Fruit fly (Drosophila melanogaster) whole organism, prepupa: ENCODE results near the gene CG7600.
A peak's percentile ranks its signal among the peaks of the same experiment; 100 is the strongest.

Source experiments
- Blimp-1 ChIP-seq: fragments of 200-800 bp; sonication (Bioruptor generic); optimal IDR thresholded peaks from 3 replicates; lab custom pipeline; 2017; ENCODE audit warnings: missing biosample characterization, missing genetic modification characterization, mild to moderate bottlenecking, moderate library complexity, missing genetic modification reagents
- CG11762 ChIP-seq: fragments of 200-800 bp; sonication (Bioruptor generic); optimal IDR thresholded peaks from 3 replicates; lab custom pipeline; 2016; ENCODE audit warnings: missing biosample characterization, missing genetic modification characterization; ENCODE audit not compliant: insufficient read depth
- CG11902 ChIP-seq: fragments of 200-800 bp; sonication (Bioruptor generic); optimal IDR thresholded peaks from 3 replicates; lab custom pipeline; 2016; ENCODE audit warnings: missing biosample characterization, missing genetic modification characterization
- CG15336 ChIP-seq: fragments of 200-800 bp; sonication (Bioruptor generic); IDR thresholded peaks from 2 replicates; pipeline ENCODE4 v1.3.6; 2022; ENCODE audit warnings: missing biosample characterization, missing genetic modification characterization
- CG1621 ChIP-seq: fragments of 200-800 bp; sonication (Bioruptor generic); optimal IDR thresholded peaks from 3 replicates; lab custom pipeline; 2018; ENCODE audit warnings: missing biosample characterization, mild to moderate bottlenecking, missing genetic modification characterization
- CG32006 ChIP-seq: fragments of 200-800 bp; sonication (Bioruptor generic); optimal IDR thresholded peaks from 3 replicates; lab custom pipeline; 2017; ENCODE audit warnings: missing biosample characterization, mild to moderate bottlenecking, missing genetic modification characterization
- CG6163 ChIP-seq: fragments of 200-800 bp; sonication (Bioruptor generic); IDR thresholded peaks from 3 replicates; pipeline ENCODE4 v1.3.6; 2022; ENCODE audit warnings: missing biosample characterization, missing genetic modification characterization
- CG6276 ChIP-seq: fragments of 200-800 bp; sonication (Bioruptor generic); optimal IDR thresholded peaks from 2 replicates; lab custom pipeline; 2017; ENCODE audit warnings: missing biosample characterization, mild to moderate bottlenecking, missing genetic modification characterization
- CG6792 ChIP-seq: fragments of 200-800 bp; sonication (Bioruptor generic); optimal IDR thresholded peaks from 3 replicates; lab custom pipeline; 2016; ENCODE audit warnings: missing biosample characterization, missing genetic modification characterization
- CG6808 ChIP-seq: fragments of 200-800 bp; sonication (Bioruptor generic); optimal IDR thresholded peaks from 3 replicates; lab custom pipeline; 2017; ENCODE audit warnings: missing biosample characterization, missing genetic modification characterization, mild to moderate bottlenecking, moderate library complexity, missing genetic modification reagents
- CG6854 ChIP-seq: fragments of 200-800 bp; sonication (Bioruptor generic); optimal IDR thresholded peaks from 2 replicates; lab custom pipeline; 2017; ENCODE audit warnings: missing biosample characterization, mild to moderate bottlenecking, missing genetic modification characterization
- CG7368 ChIP-seq: fragments of 200-800 bp; sonication (Bioruptor generic); optimal IDR thresholded peaks from 3 replicates; lab custom pipeline; 2016; ENCODE audit warnings: missing biosample characterization, missing genetic modification characterization
- CG8632 ChIP-seq: fragments of 200-800 bp; sonication (Bioruptor generic); optimal IDR thresholded peaks from 3 replicates; lab custom pipeline; 2016; ENCODE audit warnings: missing biosample characterization, missing genetic modification characterization
- CG9139 ChIP-seq: fragments of 200-800 bp; sonication (Bioruptor generic); optimal IDR thresholded peaks from 3 replicates; lab custom pipeline; 2017; ENCODE audit warnings: missing biosample characterization, mild to moderate bottlenecking, missing genetic modification characterization
- Eip75B ChIP-seq: fragments of 200-800 bp; sonication (Bioruptor generic); optimal IDR thresholded peaks from 3 replicates; lab custom pipeline; 2016; ENCODE audit warnings: missing biosample characterization, missing genetic modification characterization
- Eip78C ChIP-seq: fragments of 200-800 bp; sonication (Bioruptor generic); peaks from one replicate; lab custom pipeline; 2016; ENCODE audit warnings: missing biosample characterization, missing genetic modification characterization
- Eip93F ChIP-seq: fragments of 200-800 bp; sonication (Bioruptor generic); optimal IDR thresholded peaks from 2 replicates; lab custom pipeline; 2016; ENCODE audit warnings: missing biosample characterization, mild to moderate bottlenecking, missing genetic modification characterization
- Hr38 ChIP-seq: sonication (Bioruptor generic); optimal IDR thresholded peaks from 2 replicates; lab custom pipeline; 2016; ENCODE audit warnings: missing biosample characterization, missing genetic modification characterization
- Hr39 ChIP-seq: fragments of 200-800 bp; sonication (Bioruptor generic); optimal IDR thresholded peaks from 2 replicates; lab custom pipeline; 2016; ENCODE audit warnings: missing biosample characterization, missing genetic modification characterization
- OdsH ChIP-seq: fragments of 200-800 bp; sonication (Bioruptor generic); optimal IDR thresholded peaks from 3 replicates; lab custom pipeline; 2016; ENCODE audit warnings: missing biosample characterization, missing genetic modification characterization
- Sox102F ChIP-seq: fragments of 200-800 bp; sonication (Bioruptor generic); optimal IDR thresholded peaks from 2 replicates; lab custom pipeline; 2016; ENCODE audit warnings: missing biosample characterization, mild to moderate bottlenecking, missing genetic modification characterization
- Sox15 ChIP-seq: fragments of 200-800 bp; sonication (Bioruptor generic); optimal IDR thresholded peaks from 3 replicates; lab custom pipeline; 2016; ENCODE audit warnings: missing biosample characterization, missing genetic modification characterization
- achi ChIP-seq: fragments of 200-800 bp; sonication (Bioruptor generic); optimal IDR thresholded peaks from 3 replicates; lab custom pipeline; 2016; ENCODE audit warnings: missing biosample characterization, missing genetic modification characterization
- acj6 ChIP-seq: fragments of 200-800 bp; sonication (Bioruptor generic); optimal IDR thresholded peaks from 3 replicates; lab custom pipeline; 2016; ENCODE audit warnings: missing biosample characterization, missing genetic modification characterization
- dac ChIP-seq: fragments of 200-800 bp; sonication (Bioruptor generic); optimal IDR thresholded peaks from 2 replicates; lab custom pipeline; 2017; ENCODE audit warnings: missing biosample characterization, mild to moderate bottlenecking, missing genetic modification characterization
- esn ChIP-seq: fragments of 200-800 bp; sonication (Bioruptor generic); optimal IDR thresholded peaks from 2 replicates; lab custom pipeline; 2016; ENCODE audit warnings: missing biosample characterization, mild to moderate bottlenecking, missing genetic modification characterization, moderate library complexity
- fkh ChIP-seq: fragments of 200-800 bp; sonication (Bioruptor generic); optimal IDR thresholded peaks from 3 replicates; lab custom pipeline; 2017; ENCODE audit warnings: missing biosample characterization, mild to moderate bottlenecking, missing genetic modification characterization, moderate library complexity
- pdm3 ChIP-seq: fragments of 200-800 bp; sonication (Bioruptor generic); optimal IDR thresholded peaks from 3 replicates; lab custom pipeline; 2016; ENCODE audit warnings: missing biosample characterization, missing genetic modification characterization
- spab ChIP-seq: fragments of 200-800 bp; sonication (Bioruptor generic); optimal IDR thresholded peaks from 2 replicates; lab custom pipeline; 2017; ENCODE audit warnings: missing biosample characterization, mild to moderate bottlenecking, missing genetic modification characterization, missing genetic modification reagents
- ss ChIP-seq, 2 experiments: fragments of 200-800 bp; sonication (Bioruptor generic); optimal IDR thresholded peaks; 2 replicates in 1 of 2; 3 replicates in 1 of 2; lab custom pipeline; 2017 to 2018; ENCODE audit warnings: mild to moderate bottlenecking in 2 of 2, missing biosample characterization in 2 of 2, missing genetic modification characterization in 2 of 2, moderate library complexity in 1 of 2
- topi ChIP-seq: fragments of 200-800 bp; sonication (Bioruptor generic); optimal IDR thresholded peaks from 3 replicates; lab custom pipeline; 2016; ENCODE audit warnings: missing biosample characterization, missing genetic modification characterization
- vri ChIP-seq: fragments of 200-800 bp; sonication (Bioruptor generic); optimal IDR thresholded peaks from 3 replicates; lab custom pipeline; 2016; ENCODE audit warnings: missing biosample characterization, mild to moderate bottlenecking, missing genetic modification characterization

Gene CG7600

DNA sequence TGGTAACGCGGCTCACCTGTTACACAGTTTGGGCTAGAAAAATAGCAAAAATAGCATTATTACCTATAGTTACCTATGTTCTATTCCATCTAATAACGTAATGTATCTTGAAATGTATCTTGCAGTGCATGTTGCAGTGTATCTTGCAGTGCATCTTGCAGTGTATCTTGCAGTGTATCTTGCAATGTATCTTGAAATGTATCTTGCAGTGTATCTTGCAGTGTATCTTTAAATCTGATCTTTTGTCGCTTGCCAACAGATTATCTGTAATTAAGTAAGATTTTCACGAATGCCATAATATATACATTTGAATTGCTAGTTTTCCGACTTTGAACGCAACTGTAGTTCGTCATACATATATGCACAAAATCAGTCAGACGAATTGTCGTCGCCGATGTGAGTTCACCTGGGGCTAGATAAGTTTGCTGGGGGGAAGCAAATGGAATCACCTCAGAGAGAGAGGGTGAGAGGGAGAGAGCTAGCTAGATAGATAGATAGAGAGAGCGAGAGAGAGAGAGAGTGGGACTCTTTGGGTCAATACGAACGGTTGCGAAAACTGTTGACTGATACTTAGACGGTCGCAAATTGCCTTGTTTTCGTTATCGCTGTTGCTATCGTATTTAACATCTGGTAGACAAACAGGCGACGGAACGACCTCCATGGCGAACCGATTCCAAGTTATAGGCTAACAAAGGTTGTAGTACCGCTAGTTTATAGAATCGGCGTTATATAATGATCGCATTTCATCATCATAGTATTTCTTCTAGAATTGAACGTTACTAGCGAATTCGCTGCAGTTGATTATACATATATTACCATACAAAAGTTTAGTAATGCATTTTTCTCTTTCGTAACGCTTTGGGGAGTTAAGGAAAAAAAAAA lies 32.1 kb downstream of the CG7600 start (continued):
- no peak for TF ChIP-seq CG7368 (GFP tag; lab: Kevin White, UChicago)
- peak; percentile 83 for TF ChIP-seq fkh (GFP tag; lab: Kevin White, UChicago)
- no peak for TF ChIP-seq CG6276 (GFP tag; lab: Kevin White, UChicago)
- peak; percentile 12 for TF ChIP-seq acj6 (GFP tag; lab: Kevin White, UChicago)
- no peak for TF ChIP-seq esn
- TF ChIP-seq CG9139 (GFP tag; lab: Kevin White, UChicago): no peak
- TF ChIP-seq Sox102F (GFP tag; lab: Kevin White, UChicago): no peak
- TF ChIP-seq Hr38 (GFP tag; lab: Kevin White, UChicago): no peak
- TF ChIP-seq CG15336 (GFP tag; lab: Robert Waterston, UW): no peak
- TF ChIP-seq CG1621 (tag; lab: Kevin White, UChicago): no peak
- TF ChIP-seq Sox15 (GFP tag; lab: Kevin White, UChicago): no peak
- TF ChIP-seq CG6792 (GFP tag; lab: Kevin White, UChicago): no peak
- TF ChIP-seq CG6163 (GFP tag; lab: Robert Waterston, UW): peak; percentile 65
- no peak for TF ChIP-seq ss (GFP tag; optimal IDR thresholded peaks at IDR 0.05; lab: Kevin White, UChicago)
- TF ChIP-seq CG6854: no peak
- peak; percentile 26 for TF ChIP-seq CG8632 (GFP tag; lab: Kevin White, UChicago)
- peak; percentile 14 for TF ChIP-seq CG6808 (GFP tag; lab: Kevin White, UChicago)
- peak; percentile 34 for TF ChIP-seq achi (GFP tag; lab: Kevin White, UChicago)
- TF ChIP-seq topi: no peak
- peak; percentile 32 for TF ChIP-seq Eip75B (GFP tag; lab: Kevin White, UChicago)
- peak; percentile 34 for TF ChIP-seq CG11762 (GFP tag; lab: Kevin White, UChicago)

DNA sequence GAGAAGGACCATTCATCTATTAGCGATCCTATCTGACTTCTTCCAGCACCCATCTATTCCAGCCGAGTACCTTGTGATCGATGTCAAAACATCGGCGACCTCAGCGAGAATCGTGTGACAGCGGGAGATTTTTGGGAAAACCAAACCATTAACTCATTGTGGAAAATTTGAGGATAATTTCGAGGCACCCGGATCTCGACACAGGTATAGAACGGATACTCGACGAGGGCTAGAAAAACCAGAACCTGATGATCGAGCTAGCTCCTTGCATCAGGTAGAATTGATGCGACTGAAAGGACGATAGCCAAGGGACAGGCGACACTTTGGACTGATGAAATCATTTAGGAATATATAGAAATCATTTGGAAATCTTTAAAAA lies 32.7 kb downstream of the CG7600 start:
- no peak for TF ChIP-seq CG11902
- no peak for TF ChIP-seq topi
- TF ChIP-seq spab (GFP tag; lab: Kevin White, UChicago): no peak
- TF ChIP-seq Sox102F (GFP tag; lab: Kevin White, UChicago): no peak
- no peak for TF ChIP-seq CG6808 (GFP tag; lab: Kevin White, UChicago)
- TF ChIP-seq CG32006 (GFP tag; lab: Kevin White, UChicago): no peak
- TF ChIP-seq Hr38 (GFP tag; lab: Kevin White, UChicago): no peak
- TF ChIP-seq dac (GFP tag; lab: Kevin White, UChicago): no peak
- TF ChIP-seq vri (GFP tag; lab: Kevin White, UChicago): no peak
- TF ChIP-seq Blimp-1: no peak
- no peak for TF ChIP-seq Hr39 (GFP tag; lab: Kevin White, UChicago)
- no peak for TF ChIP-seq Eip93F (GFP tag; lab: Kevin White, UChicago)
- TF ChIP-seq acj6 (GFP tag; lab: Kevin White, UChicago): no peak
- no peak for TF ChIP-seq pdm3

DNA sequence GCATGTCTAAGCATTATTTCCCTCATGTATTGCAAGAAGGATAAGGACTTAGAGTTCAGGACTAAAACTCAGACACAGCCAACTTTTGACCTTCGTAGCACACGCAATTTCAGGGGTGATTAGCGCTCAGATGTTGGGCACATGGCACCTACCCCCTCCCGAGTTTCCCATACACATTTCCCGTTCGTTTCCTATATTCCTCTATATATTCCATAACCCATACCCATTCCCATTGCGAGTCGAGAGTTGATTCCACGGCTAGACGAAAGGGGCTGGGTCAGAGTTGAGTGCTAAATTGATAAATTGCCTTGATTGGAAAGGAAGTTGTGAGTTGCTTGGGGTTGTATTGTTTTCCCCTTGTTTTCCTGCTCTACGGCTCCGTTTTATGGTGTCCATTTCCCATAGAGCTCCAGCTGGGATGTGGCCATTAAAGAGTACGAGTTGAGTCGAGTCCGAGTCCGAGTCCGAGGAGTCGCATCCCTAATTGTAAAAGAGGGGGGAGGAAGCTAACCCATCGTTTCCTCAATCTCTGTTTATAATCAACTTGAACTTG lies 33.5 kb downstream of the CG7600 start:
- TF ChIP-seq Eip78C (GFP tag; lab: Kevin White, UChicago) (peak; percentile 24), OdsH (GFP tag; lab: Kevin White, UChicago) (no peak)
